Fruit fly (Drosophila melanogaster) whole organism, embryonic: Measurements from ENCODE around the gene slmo.

ENCODE experiments used
- Ada2b ChIP-seq: fragments of 200-800 bp; sonication (Bioruptor generic); IDR thresholded peaks from 2 replicates; pipeline ENCODE4 v1.3.6; 2022; ENCODE audit warnings: missing biosample characterization, missing genetic modification characterization
- BEAF-32 ChIP-seq: fragments of 200-800 bp; sonication (Bioruptor generic); optimal IDR thresholded peaks from 3 replicates; lab custom pipeline; 2017; ENCODE audit warnings: missing biosample characterization, missing genetic modification characterization, mild to moderate bottlenecking, moderate library complexity, missing genetic modification reagents
- CG1024 ChIP-seq: fragments of 200-800 bp; sonication (Bioruptor generic); IDR thresholded peaks from 2 replicates; pipeline ENCODE4 v1.3.6; 2022; ENCODE audit warnings: missing biosample characterization, missing genetic modification characterization
- CG10267 ChIP-seq: fragments of 200-800 bp; sonication (Bioruptor generic); optimal IDR thresholded peaks from 2 replicates; lab custom pipeline; 2018; ENCODE audit warnings: missing biosample characterization, mild to moderate bottlenecking, missing genetic modification characterization, moderate library complexity
- CG10979 ChIP-seq: fragments of 200-800 bp; sonication (Bioruptor generic); optimal IDR thresholded peaks from 2 replicates; lab custom pipeline; 2018; ENCODE audit warnings: missing biosample characterization, mild to moderate bottlenecking, missing genetic modification characterization, moderate library complexity
- CG11093 ChIP-seq: fragments of 200-800 bp; sonication (Bioruptor generic); IDR thresholded peaks from 3 replicates; pipeline ENCODE4 v1.3.6; 2022; ENCODE audit warnings: missing biosample characterization, missing genetic modification characterization
- CG12391 ChIP-seq: fragments of 200-800 bp; sonication (Bioruptor generic); optimal IDR thresholded peaks from 3 replicates; lab custom pipeline; 2018; ENCODE audit warnings: missing biosample characterization, mild to moderate bottlenecking, missing genetic modification characterization, moderate library complexity
- CG12659 ChIP-seq: fragments of 200-800 bp; sonication (Bioruptor generic); optimal IDR thresholded peaks from 3 replicates; lab custom pipeline; 2017; ENCODE audit warnings: mild to moderate bottlenecking, missing biosample characterization, missing genetic modification reagents, missing genetic modification characterization
- CG13424 ChIP-seq: fragments of 200-800 bp; sonication (Bioruptor generic); optimal IDR thresholded peaks from 2 replicates; lab custom pipeline; 2019; ENCODE audit warnings: missing biosample characterization, mild to moderate bottlenecking, missing genetic modification characterization, moderate library complexity
- CG15073 ChIP-seq: fragments of 200-800 bp; sonication (Bioruptor generic); optimal IDR thresholded peaks from 2 replicates; lab custom pipeline; 2016; ENCODE audit warnings: missing biosample characterization, missing genetic modification characterization
- CG1602 ChIP-seq: fragments of 200-800 bp; sonication (Bioruptor generic); optimal IDR thresholded peaks from 3 replicates; lab custom pipeline; 2016; ENCODE audit warnings: missing biosample characterization, missing genetic modification characterization
- CG17802 ChIP-seq: fragments of 200-800 bp; sonication (Bioruptor generic); optimal IDR thresholded peaks from 2 replicates; lab custom pipeline; 2018; ENCODE audit warnings: missing biosample characterization, mild to moderate bottlenecking, missing genetic modification characterization, moderate library complexity
- CG2129 ChIP-seq: fragments of 200-800 bp; sonication (Bioruptor generic); IDR thresholded peaks from 2 replicates; pipeline ENCODE4 v1.3.6; 2022; ENCODE audit warnings: missing biosample characterization, missing genetic modification characterization; ENCODE audit not compliant: partially characterized antibody
- CG3281 ChIP-seq: fragments of 200-800 bp; sonication (Bioruptor generic); optimal IDR thresholded peaks from 3 replicates; lab custom pipeline; 2017; ENCODE audit warnings: missing biosample characterization, mild to moderate bottlenecking, missing genetic modification characterization
- CG6683 ChIP-seq: fragments of 200-800 bp; sonication (Bioruptor generic); optimal IDR thresholded peaks from 2 replicates; lab custom pipeline; 2017; ENCODE audit warnings: missing biosample characterization, mild to moderate bottlenecking, missing genetic modification characterization, missing genetic modification reagents
- CG7372 ChIP-seq: fragments of 200-800 bp; sonication (Bioruptor generic); IDR thresholded peaks from 2 replicates; pipeline ENCODE4 v1.3.6; 2022; ENCODE audit warnings: missing biosample characterization, missing genetic modification characterization
- Chrac-16 ChIP-seq: fragments of 200-800 bp; sonication (Bioruptor generic); optimal IDR thresholded peaks from 3 replicates; lab custom pipeline; 2016; ENCODE audit warnings: missing biosample characterization, missing genetic modification characterization
- Dll ChIP-seq: fragments of 200-800 bp; sonication (Bioruptor generic); IDR thresholded peaks from 4 replicates; pipeline ENCODE4 v1.3.6; 2022; ENCODE audit warnings: missing biosample characterization, missing genetic modification characterization; ENCODE audit not compliant: partially characterized antibody
- Doc2 ChIP-seq: fragments of 200-800 bp; sonication (Bioruptor generic); IDR thresholded peaks from 2 replicates; pipeline ENCODE4 v1.3.6; 2022; ENCODE audit warnings: missing biosample characterization, missing genetic modification characterization
- Drgx ChIP-seq: fragments of 200-800 bp; sonication (Bioruptor generic); IDR thresholded peaks from 2 replicates; pipeline ENCODE4 v1.3.6; 2022; ENCODE audit warnings: missing biosample characterization, missing genetic modification characterization
- E2f2 ChIP-seq: fragments of 200-800 bp; sonication (Bioruptor generic); IDR thresholded peaks from 2 replicates; pipeline ENCODE4 v1.3.6; 2022; ENCODE audit warnings: missing biosample characterization, missing genetic modification characterization
- HHEX ChIP-seq: fragments of 200-800 bp; sonication (Bioruptor generic); optimal IDR thresholded peaks from 3 replicates; lab custom pipeline; 2017; ENCODE audit warnings: missing biosample characterization, mild to moderate bottlenecking, missing genetic modification characterization, missing genetic modification reagents
- HLH4C ChIP-seq: fragments of 200-800 bp; sonication (Bioruptor generic); IDR thresholded peaks from 3 replicates; pipeline ENCODE4 v1.3.6; 2022; ENCODE audit warnings: missing biosample characterization, missing genetic modification characterization; ENCODE audit not compliant: partially characterized antibody
- HmgZ ChIP-seq: fragments of 200-800 bp; sonication (Bioruptor generic); optimal IDR thresholded peaks from 2 replicates; lab custom pipeline; 2018; ENCODE audit warnings: missing biosample characterization, mild to moderate bottlenecking, missing genetic modification characterization
- Mes4 ChIP-seq: fragments of 200-800 bp; sonication (Bioruptor generic); optimal IDR thresholded peaks from 2 replicates; lab custom pipeline; 2016; ENCODE audit warnings: missing biosample characterization, missing genetic modification characterization
- Nf-YA ChIP-seq: fragments of 200-800 bp; sonication (Bioruptor generic); IDR thresholded peaks from 2 replicates; pipeline ENCODE4 v1.3.6; 2022; ENCODE audit warnings: missing biosample characterization, missing genetic modification characterization
- Nf-YC ChIP-seq: fragments of 200-800 bp; optimal IDR thresholded peaks from 3 replicates; lab custom pipeline; 2019; ENCODE audit warnings: missing biosample characterization, mild to moderate bottlenecking, missing genetic modification characterization, moderate library complexity
- Optix ChIP-seq: fragments of 200-800 bp; sonication (Bioruptor generic); IDR thresholded peaks from 3 replicates; pipeline ENCODE4 v1.3.6; 2022; ENCODE audit warnings: missing biosample characterization, missing genetic modification characterization
- Ravus ChIP-seq: fragments of 200-800 bp; sonication (Bioruptor generic); IDR thresholded peaks from 2 replicates; pipeline ENCODE4 v1.3.6; 2022; ENCODE audit warnings: missing biosample characterization, missing genetic modification characterization
- Tbp ChIP-seq: fragments of >200 bp; optimal IDR thresholded peaks from 2 replicates; lab custom pipeline; 2018; ENCODE audit warnings: missing biosample characterization, missing genetic modification characterization
- Trl ChIP-seq, 3 experiments: fragments of >200 bp in 2 of 3; fragments of 200-800 bp in 1 of 3; sonication (Bioruptor generic) in 1 of 3; optimal IDR thresholded peaks; 2 replicates in 1 of 3; 3 replicates in 2 of 3; lab custom pipeline; 2016 to 2017; ENCODE audit warnings: missing biosample characterization in 1 of 3, missing genetic modification characterization in 1 of 3
- ash1 ChIP-seq: fragments of 200-800 bp; sonication (Bioruptor generic); optimal IDR thresholded peaks from 2 replicates; lab custom pipeline; 2018; ENCODE audit warnings: missing biosample characterization, mild to moderate bottlenecking, missing genetic modification characterization
- az2 ChIP-seq: fragments of 200-800 bp; sonication (Bioruptor generic); optimal IDR thresholded peaks from 3 replicates; lab custom pipeline; 2016; ENCODE audit warnings: missing biosample characterization, missing genetic modification characterization
- da ChIP-seq: fragments of 200-800 bp; sonication (Bioruptor generic); optimal IDR thresholded peaks from 2 replicates; lab custom pipeline; 2016; ENCODE audit warnings: missing biosample characterization, missing genetic modification characterization
- dmrt99B ChIP-seq: fragments of 200-800 bp; sonication (Bioruptor generic); optimal IDR thresholded peaks from 2 replicates; lab custom pipeline; 2018; ENCODE audit warnings: missing biosample characterization, mild to moderate bottlenecking, missing genetic modification characterization, moderate library complexity
- dpn ChIP-seq, 2 experiments: fragments of 200-800 bp; sonication (Bioruptor generic); optimal IDR thresholded peaks; 3 replicates each; lab custom pipeline; 2016; ENCODE audit warnings: missing biosample characterization in 2 of 2, missing genetic modification characterization in 2 of 2
- knrl ChIP-seq: fragments of 200-800 bp; sonication (Bioruptor generic); IDR thresholded peaks from 3 replicates; pipeline ENCODE4 v1.3.6; 2022; ENCODE audit warnings: missing biosample characterization, missing genetic modification characterization; ENCODE audit not compliant: partially characterized antibody
- nerfin-2 ChIP-seq: fragments of 200-800 bp; sonication (Bioruptor generic); IDR thresholded peaks from 2 replicates; pipeline ENCODE4 v1.3.6; 2022; ENCODE audit warnings: missing biosample characterization, missing genetic modification characterization; ENCODE audit not compliant: partially characterized antibody
- onecut ChIP-seq: fragments of 200-800 bp; sonication (Bioruptor generic); IDR thresholded peaks from 2 replicates; pipeline ENCODE4 v1.3.6; 2022; ENCODE audit warnings: missing biosample characterization, missing genetic modification characterization
- pum ChIP-seq: fragments of 200-800 bp; sonication (Bioruptor generic); optimal IDR thresholded peaks from 2 replicates; lab custom pipeline; 2016; ENCODE audit warnings: missing biosample characterization, missing genetic modification characterization
- pzg ChIP-seq: fragments of 200-800 bp; sonication (Bioruptor generic); optimal IDR thresholded peaks from 3 replicates; lab custom pipeline; 2018; ENCODE audit warnings: missing biosample characterization, mild to moderate bottlenecking, missing genetic modification characterization, moderate library complexity
- sisA ChIP-seq: fragments of 200-800 bp; sonication (Bioruptor generic); IDR thresholded peaks from 2 replicates; pipeline ENCODE4 v1.3.6; 2022; ENCODE audit warnings: missing biosample characterization, missing genetic modification characterization
- slp2 ChIP-seq: fragments of 200-800 bp; sonication (Bioruptor generic); optimal IDR thresholded peaks from 2 replicates; lab custom pipeline; 2016; ENCODE audit warnings: missing biosample characterization, missing genetic modification characterization
- stwl ChIP-seq: fragments of 200-800 bp; sonication (Bioruptor generic); optimal IDR thresholded peaks from 3 replicates; lab custom pipeline; 2018; ENCODE audit warnings: missing biosample characterization, mild to moderate bottlenecking, missing genetic modification characterization, moderate library complexity
- sug ChIP-seq: fragments of 200-800 bp; optimal IDR thresholded peaks from 2 replicates; lab custom pipeline; 2019; ENCODE audit warnings: missing biosample characterization, mild to moderate bottlenecking, missing genetic modification characterization, moderate library complexity
- tin ChIP-seq: fragments of 200-800 bp; sonication (Bioruptor generic); optimal IDR thresholded peaks from 3 replicates; lab custom pipeline; 2016; ENCODE audit warnings: missing biosample characterization, missing genetic modification characterization
- toy ChIP-seq: fragments of 200-800 bp; sonication (Bioruptor generic); IDR thresholded peaks from 2 replicates; pipeline ENCODE4 v1.3.6; 2022; ENCODE audit warnings: missing biosample characterization, missing genetic modification characterization
- trh ChIP-seq: fragments of 200-800 bp; sonication (Bioruptor generic); optimal IDR thresholded peaks from 2 replicates; lab custom pipeline; 2016; ENCODE audit warnings: missing biosample characterization, missing genetic modification characterization
- vvl ChIP-seq: fragments of 200-800 bp; sonication (Bioruptor generic); IDR thresholded peaks from 2 replicates; pipeline ENCODE4 v1.3.6; 2022; ENCODE audit warnings: missing biosample characterization, missing genetic modification characterization
- zen ChIP-seq: fragments of 200-800 bp; sonication (Bioruptor generic); optimal IDR thresholded peaks from 3 replicates; lab custom pipeline; 2018; ENCODE audit warnings: missing biosample characterization, mild to moderate bottlenecking, missing genetic modification characterization, moderate library complexity

slmo gene

dm6 chr2L:6037830-6038229, 10.7 kb downstream of the slmo start, which contains the start of the genes CG9117 and CG31643 (continued):
- no peak for TF ChIP-seq Optix (GFP tag; lab: Robert Waterston, UW)
- TF ChIP-seq slp2 (GFP tag; lab: Kevin White, UChicago): peak; percentile 45
- TF ChIP-seq sug (tag; lab: Kevin White, UChicago): no peak
- TF ChIP-seq da (GFP tag; lab: Kevin White, UChicago): no peak
- TF ChIP-seq CG3281 (GFP tag; lab: Kevin White, UChicago): no peak
- peak; percentile 69 for TF ChIP-seq CG12659 (GFP tag; lab: Kevin White, UChicago)
- TF ChIP-seq Nf-YA (GFP tag; lab: Robert Waterston, UW): no peak
- peak; percentile 29 for TF ChIP-seq CG6683 (GFP tag; lab: Kevin White, UChicago)
- no peak for TF ChIP-seq CG1024 (GFP tag; lab: Robert Waterston, UW)
- no peak for TF ChIP-seq knrl
- peak; percentile 54 for TF ChIP-seq stwl (tag; lab: Kevin White, UChicago)
- TF ChIP-seq Doc2: no peak
- TF ChIP-seq ash1 (GFP tag; lab: Kevin White, UChicago): no peak
- TF ChIP-seq CG10979 (tag; lab: Kevin White, UChicago): peak; percentile 25
- peak; percentile 30 for TF ChIP-seq Mes4 (GFP tag; lab: Kevin White, UChicago)
- TF ChIP-seq CG15073: no peak
- TF ChIP-seq CG7372 (GFP tag; lab: Robert Waterston, UW): no peak
- peak; percentile 17 for TF ChIP-seq trh (GFP tag; lab: Kevin White, UChicago)
- TF ChIP-seq sisA (GFP tag; lab: Robert Waterston, UW): peak; percentile 25; the same call in 1 of the 2 replicates
- TF ChIP-seq az2 (GFP tag; lab: Kevin White, UChicago): peak; percentile 57
- TF ChIP-seq CG17802 (tag; lab: Kevin White, UChicago): no peak
- TF ChIP-seq Trl (optimal IDR thresholded peaks at IDR 0.05; lab: Kevin White, UChicago): no peak
- peak; percentile 46 for TF ChIP-seq Trl (GFP tag; optimal IDR thresholded peaks at IDR 0.05; lab: Kevin White, UChicago)
- peak; percentile 78 for TF ChIP-seq HmgZ (tag; lab: Kevin White, UChicago)
- no peak for TF ChIP-seq nerfin-2 (GFP tag; lab: Robert Waterston, UW)
- no peak for TF ChIP-seq onecut
- peak; percentile 64 for TF ChIP-seq pzg
- TF ChIP-seq CG1602 (GFP tag; lab: Kevin White, UChicago): peak; percentile 10
- TF ChIP-seq Chrac-16 (GFP tag; lab: Kevin White, UChicago): peak; percentile 31
- peak; percentile 53; the same call in 1 of the 4 replicates for TF ChIP-seq Dll (GFP tag; lab: Robert Waterston, UW)
- TF ChIP-seq dmrt99B: no peak
- TF ChIP-seq dpn (GFP tag; optimal IDR thresholded peaks at IDR 0.05; lab: Kevin White, UChicago): peak; percentile 60 to 61
- TF ChIP-seq pum (GFP tag; lab: Kevin White, UChicago): peak; percentile 13
- TF ChIP-seq HLH4C (GFP tag; lab: Robert Waterston, UW): no peak
- no peak for TF ChIP-seq HHEX (GFP tag; lab: Kevin White, UChicago)
- TF ChIP-seq toy (GFP tag; lab: Robert Waterston, UW): no peak
- TF ChIP-seq Tbp (GFP tag; lab: Kevin White, UChicago): no peak
- TF ChIP-seq CG11093 (GFP tag; lab: Robert Waterston, UW): no peak
- TF ChIP-seq CG2129 (GFP tag; lab: Robert Waterston, UW): no peak
- TF ChIP-seq BEAF-32 (GFP tag; lab: Kevin White, UChicago): peak; percentile 31
- no peak for TF ChIP-seq Nf-YC (tag; lab: Kevin White, UChicago)
- peak; percentile 31; the same call in 1 of the 2 replicates for TF ChIP-seq vvl (GFP tag; lab: Robert Waterston, UW)
- TF ChIP-seq Ada2b (GFP tag; lab: Robert Waterston, UW): 0 out of 2 replicates have a peak, but pooled peaks have one; percentile 22
- peak; percentile 57 for TF ChIP-seq CG10267 (tag; lab: Kevin White, UChicago)
- no peak for TF ChIP-seq Ravus (GFP tag; lab: Robert Waterston, UW)
- TF ChIP-seq E2f2 (GFP tag; lab: Robert Waterston, UW): peak; percentile 28
- peak; percentile 69 for TF ChIP-seq CG13424 (tag; lab: Kevin White, UChicago)
- TF ChIP-seq CG12391 (tag; lab: Kevin White, UChicago): peak; percentile 76
- TF ChIP-seq Drgx (GFP tag; lab: Robert Waterston, UW): 0 out of 2 replicates have a peak, but pooled peaks have one; percentile 21
- peak; percentile 26 for TF ChIP-seq zen
- TF ChIP-seq tin (GFP tag; lab: Kevin White, UChicago): peak; percentile 38
